Worm (Caenorhabditis elegans) whole organism, late embryonic: ENCODE data around the gene appg-2.

ENCODE experiments used
- hlh-6 ChIP-seq: sonication (generic microtip); optimal IDR thresholded peaks from 2 replicates; lab custom pipeline; 2016; ENCODE audit warnings: missing genotype, missing genetic modification characterization, missing compliant biosample characterization
- nhr-232 ChIP-seq: sonication (generic microtip); optimal IDR thresholded peaks from 2 replicates; lab custom pipeline; 2016; ENCODE audit warnings: missing genetic modification characterization, missing compliant biosample characterization
- pha-4 ChIP-seq: fragments of 150-350 bp; optimal IDR thresholded peaks from 2 replicates; lab custom pipeline; 2018; ENCODE audit warnings: missing biosample characterization, missing genetic modification reagents, missing genetic modification characterization
- pros-1 ChIP-seq: fragments of 150-350 bp; optimal IDR thresholded peaks from 2 replicates; lab custom pipeline; 2014; ENCODE audit warnings: missing biosample characterization, missing genetic modification reagents, missing genetic modification characterization
- ttx-3 ChIP-seq: sonication (generic microtip); optimal IDR thresholded peaks from 2 replicates; lab custom pipeline; 2016; ENCODE audit warnings: missing genetic modification reagents, missing genetic modification characterization, missing compliant biosample characterization
- ztf-16 ChIP-seq: sonication (generic microtip); optimal IDR thresholded peaks from 2 replicates; lab custom pipeline; 2017; ENCODE audit warnings: missing genetic modification characterization, missing compliant biosample characterization

- no peak for TF ChIP-seq pha-4
- no peak for TF ChIP-seq ztf-16 (tag; lab: Kevin White, UChicago)
- no peak for TF ChIP-seq nhr-232
- TF ChIP-seq pros-1 (tag; lab: Kevin White, UChicago): no peak
- TF ChIP-seq hlh-6 (tag; lab: Kevin White, UChicago): no peak
- no peak for TF ChIP-seq ttx-3 (tag; lab: Kevin White, UChicago)
These were observed 7.6 kb downstream of the appg-2 start, which contains the start of gene F07H5.10 for ce11 chrII:8808482-8808881.
